Fruit fly (Drosophila melanogaster) whole organism, prepupa: ENCODE measurements around the gene CG42634.

Experiments used
- CG10631 ChIP-seq: fragments of 200-800 bp; sonication (Bioruptor generic); optimal IDR thresholded peaks from 2 replicates; lab custom pipeline; 2016; ENCODE audit warnings: missing biosample characterization, missing genetic modification characterization
- CG11294 ChIP-seq: fragments of 200-800 bp; sonication (Bioruptor generic); IDR thresholded peaks from 2 replicates; pipeline ENCODE4 v1.3.6; 2022; ENCODE audit warnings: missing biosample characterization, missing genetic modification characterization
- CG6276 ChIP-seq: fragments of 200-800 bp; sonication (Bioruptor generic); optimal IDR thresholded peaks from 2 replicates; lab custom pipeline; 2017; ENCODE audit warnings: missing biosample characterization, mild to moderate bottlenecking, missing genetic modification characterization
- Gug ChIP-seq: fragments of 200-800 bp; sonication (Bioruptor generic); IDR thresholded peaks from 2 replicates; pipeline ENCODE4 v1.3.6; 2022; ENCODE audit warnings: missing biosample characterization, missing genetic modification characterization
- Hr4 ChIP-seq: fragments of 200-800 bp; sonication (Bioruptor generic); optimal IDR thresholded peaks from 3 replicates; lab custom pipeline; 2016; ENCODE audit warnings: missing biosample characterization, missing genetic modification characterization
- Smox ChIP-seq: fragments of 200-800 bp; sonication (Bioruptor generic); optimal IDR thresholded peaks from 3 replicates; lab custom pipeline; 2016; ENCODE audit warnings: missing biosample characterization, missing genetic modification characterization
- Sox102F ChIP-seq: fragments of 200-800 bp; sonication (Bioruptor generic); optimal IDR thresholded peaks from 2 replicates; lab custom pipeline; 2016; ENCODE audit warnings: missing biosample characterization, mild to moderate bottlenecking, missing genetic modification characterization
- acj6 ChIP-seq: fragments of 200-800 bp; sonication (Bioruptor generic); optimal IDR thresholded peaks from 3 replicates; lab custom pipeline; 2016; ENCODE audit warnings: missing biosample characterization, missing genetic modification characterization
- net ChIP-seq: fragments of 200-800 bp; sonication (Bioruptor generic); optimal IDR thresholded peaks from 3 replicates; lab custom pipeline; 2016; ENCODE audit warnings: missing biosample characterization, missing genetic modification characterization
- pdm3 ChIP-seq: fragments of 200-800 bp; sonication (Bioruptor generic); optimal IDR thresholded peaks from 3 replicates; lab custom pipeline; 2016; ENCODE audit warnings: missing biosample characterization, missing genetic modification characterization
- salr ChIP-seq, 2 experiments: fragments of 200-800 bp; sonication (Bioruptor generic); optimal IDR thresholded peaks; 3 replicates each; lab custom pipeline; 2016 to 2018; ENCODE audit warnings: missing biosample characterization in 2 of 2, missing genetic modification characterization in 2 of 2, mild to moderate bottlenecking in 1 of 2

dm6 chr2L:17982372-17982771, 25.4 kb upstream of the CG42634 start, which contains the start of gene btv:
- TF ChIP-seq CG11294 (GFP tag; lab: Robert Waterston, UW): no peak
- TF ChIP-seq Sox102F (GFP tag; lab: Kevin White, UChicago): no peak
- TF ChIP-seq Smox (GFP tag; lab: Kevin White, UChicago): no peak
- TF ChIP-seq CG10631 (GFP tag; lab: Kevin White, UChicago): no peak
- TF ChIP-seq Hr4 (GFP tag; lab: Kevin White, UChicago): no peak
- TF ChIP-seq net (GFP tag; lab: Kevin White, UChicago): no peak
- no peak for TF ChIP-seq pdm3 (GFP tag; lab: Kevin White, UChicago)
- no peak for TF ChIP-seq Gug (GFP tag; lab: Robert Waterston, UW)
- no peak for TF ChIP-seq acj6 (GFP tag; lab: Kevin White, UChicago)
- TF ChIP-seq CG6276 (GFP tag; lab: Kevin White, UChicago): no peak
- TF ChIP-seq salr (GFP tag; optimal IDR thresholded peaks at IDR 0.05; lab: Kevin White, UChicago): no peak
